Worm (Caenorhabditis elegans) whole organism, L1 larva: ENCODE results near the gene Y41G9A.5.

ENCODE experiments used
- Y116A8C.19 ChIP-seq: sonication (generic microtip); optimal IDR thresholded peaks from 2 replicates; lab custom pipeline; 2016; ENCODE audit warnings: missing compliant biosample characterization, missing genetic modification characterization, borderline replicate concordance
- ceh-63 ChIP-seq: fragments of 200-800 bp; sonication (Bioruptor generic); optimal IDR thresholded peaks from 2 replicates; lab custom pipeline; 2018; ENCODE audit warnings: mild to moderate bottlenecking, missing genetic modification characterization, missing compliant biosample characterization
- dsc-1 ChIP-seq: sonication (generic microtip); optimal IDR thresholded peaks from 2 replicates; lab custom pipeline; 2016; ENCODE audit warnings: mild to moderate bottlenecking, missing genetic modification characterization, missing compliant biosample characterization
- egl-27 ChIP-seq, 2 experiments: fragments of 150-350 bp in 1 of 2; sonication (generic microtip); optimal IDR thresholded peaks; 3 replicates each; lab custom pipeline; 2017 to 2018; ENCODE audit warnings: missing biosample characterization in 2 of 2, missing genetic modification characterization in 2 of 2, missing genetic modification reagents in 2 of 2
- elt-3 ChIP-seq, 6 experiments: fragments of 150-350 bp in 1 of 6; sonication (generic microtip); optimal IDR thresholded peaks; 2 replicates each; lab custom pipeline; 2017 to 2018; ENCODE audit warnings: missing biosample characterization in 6 of 6, missing genetic modification characterization in 6 of 6, inconsistent platforms in 1 of 6
- tlp-1 ChIP-seq: fragments of 150-350 bp; optimal IDR thresholded peaks from 2 replicates; lab custom pipeline; 2014; ENCODE audit warnings: missing biosample characterization, missing genetic modification characterization

DNA sequence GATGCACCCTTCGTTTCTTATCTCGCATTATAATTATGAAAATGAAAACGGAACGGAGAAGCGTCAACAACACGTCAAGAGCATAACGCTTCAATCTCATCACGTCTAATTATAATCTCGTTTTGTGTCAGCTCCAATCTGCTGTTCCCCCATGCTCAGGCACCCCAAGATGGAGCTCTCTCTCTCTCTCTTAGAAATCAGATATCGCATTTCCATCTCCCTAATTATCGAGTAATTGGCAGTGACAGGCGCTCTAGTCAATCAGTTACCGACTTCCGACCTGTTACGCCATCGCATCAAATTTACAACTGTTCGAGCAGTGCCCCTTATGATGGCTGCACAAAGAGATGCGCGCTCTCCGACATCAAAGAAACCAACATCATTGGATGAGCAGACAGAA is 26.0 kb upstream of the Y41G9A.5 start:
- TF ChIP-seq egl-27 (tag; optimal IDR thresholded peaks at IDR 0.05; lab: Kevin White, UChicago) (no peak), ceh-63 (no peak), Y116A8C.19 (tag; lab: Kevin White, UChicago) (no peak), tlp-1 (tag; lab: Kevin White, UChicago) (no peak), elt-3 (tag; optimal IDR thresholded peaks at IDR 0.05; lab: Kevin White, UChicago) (no peak), dsc-1 (no peak)
